Worm (Caenorhabditis elegans) whole organism, L4 larva: ENCODE data around the gene C44B9.3.

Source experiments
- ZK546.5 ChIP-seq, 2 experiments: sonication (generic microtip); optimal IDR thresholded peaks; 2 replicates each; lab custom pipeline; 2017; ENCODE audit warnings: missing biosample characterization in 2 of 2, missing genetic modification characterization in 2 of 2
- aha-1 ChIP-seq: fragments of 150-350 bp; peaks from one replicate; lab custom pipeline; 2014; ENCODE audit warnings: missing biosample characterization, missing genetic modification characterization
- ama-1 ChIP-seq: fragments of 150-350 bp; optimal IDR thresholded peaks from 2 replicates; lab custom pipeline; 2014; ENCODE audit warnings: inconsistent platforms, mixed read lengths
- cey-2 ChIP-seq: sonication (generic microtip); optimal IDR thresholded peaks from 3 replicates; lab custom pipeline; 2017; ENCODE audit warnings: missing genetic modification characterization, mild to moderate bottlenecking, missing compliant biosample characterization, antibody characterized with exemption, borderline replicate concordance; ENCODE audit not compliant: insufficient read depth
- dmd-8 ChIP-seq: fragments of 200-800 bp; sonication (Bioruptor generic); IDR thresholded peaks from 2 replicates; pipeline ENCODE4 v1.3.6; 2022; ENCODE audit warnings: missing genetic modification characterization, missing compliant biosample characterization
- gei-8 ChIP-seq: fragments of 200-800 bp; sonication (Bioruptor generic); optimal IDR thresholded peaks from 2 replicates; lab custom pipeline; 2018; ENCODE audit warnings: mild to moderate bottlenecking, missing genetic modification characterization, missing compliant biosample characterization
- lin-1 ChIP-seq: fragments of 200-800 bp; sonication (Bioruptor generic); IDR thresholded peaks from 2 replicates; pipeline ENCODE4 v1.3.6; 2022; ENCODE audit warnings: missing genetic modification reagents, missing genetic modification characterization, missing compliant biosample characterization
- lin-13 ChIP-seq: fragments of 150-350 bp; optimal IDR thresholded peaks from 2 replicates; lab custom pipeline; 2014; ENCODE audit warnings: missing biosample characterization, missing genetic modification reagents, missing genetic modification characterization
- mxl-3 ChIP-seq: fragments of 200-800 bp; sonication (Bioruptor generic); optimal IDR thresholded peaks from 2 replicates; lab custom pipeline; 2018; ENCODE audit warnings: mild to moderate bottlenecking, missing genetic modification characterization, missing compliant biosample characterization
- nhr-10 ChIP-seq: fragments of 150-350 bp; optimal IDR thresholded peaks from 2 replicates; lab custom pipeline; 2014; ENCODE audit warnings: missing biosample characterization, missing genetic modification characterization
- nhr-102 ChIP-seq: sonication (generic microtip); optimal IDR thresholded peaks from 2 replicates; lab custom pipeline; 2016; ENCODE audit warnings: mild to moderate bottlenecking, missing genetic modification characterization, moderate library complexity, missing compliant biosample characterization
- nhr-11 ChIP-seq: fragments of 150-350 bp; optimal IDR thresholded peaks from 2 replicates; lab custom pipeline; 2014; ENCODE audit warnings: missing biosample characterization, missing genetic modification characterization
- nhr-111 ChIP-seq: fragments of 200-800 bp; sonication (Bioruptor generic); optimal IDR thresholded peaks from 2 replicates; lab custom pipeline; 2018; ENCODE audit warnings: mild to moderate bottlenecking, missing genetic modification characterization, missing compliant biosample characterization
- nhr-48 ChIP-seq: sonication (generic microtip); optimal IDR thresholded peaks from 2 replicates; lab custom pipeline; 2016; ENCODE audit warnings: mild to moderate bottlenecking, missing genetic modification characterization, missing compliant biosample characterization
- snpc-4 ChIP-seq: fragments of 150-350 bp; optimal IDR thresholded peaks from 2 replicates; lab custom pipeline; 2014; ENCODE audit warnings: missing biosample characterization, missing genetic modification characterization
- ztf-7 ChIP-seq: fragments of 150-350 bp; optimal IDR thresholded peaks from 2 replicates; lab custom pipeline; 2014; ENCODE audit warnings: missing biosample characterization, missing genetic modification characterization

Gene C44B9.3

DNA sequence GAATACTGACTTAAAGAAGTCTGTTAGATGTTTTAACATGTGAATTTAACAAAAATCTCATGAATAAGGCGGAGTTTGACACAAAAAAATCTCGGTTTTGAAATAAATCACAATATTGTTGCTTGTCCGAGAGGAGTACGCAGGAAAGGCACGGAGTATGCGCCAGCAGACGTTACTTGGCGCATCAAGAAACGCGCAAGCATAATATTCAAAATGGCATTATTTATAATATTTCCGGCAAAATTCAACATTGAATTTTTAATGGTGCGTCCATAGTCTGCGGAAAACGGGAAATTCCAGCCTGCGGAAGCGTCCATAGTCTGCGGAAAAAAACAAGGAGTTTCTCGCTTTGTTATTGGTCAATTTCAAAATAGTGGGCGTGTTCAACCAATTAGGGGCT is 35.1 kb downstream of the C44B9.3 start, which contains the start of gene pde-12 (continued):
- no peak for TF ChIP-seq cey-2 (tag; lab: Kevin White, UChicago)
- TF ChIP-seq dmd-8 (GFP tag; lab: Robert Waterston, UW) = no peak

DNA sequence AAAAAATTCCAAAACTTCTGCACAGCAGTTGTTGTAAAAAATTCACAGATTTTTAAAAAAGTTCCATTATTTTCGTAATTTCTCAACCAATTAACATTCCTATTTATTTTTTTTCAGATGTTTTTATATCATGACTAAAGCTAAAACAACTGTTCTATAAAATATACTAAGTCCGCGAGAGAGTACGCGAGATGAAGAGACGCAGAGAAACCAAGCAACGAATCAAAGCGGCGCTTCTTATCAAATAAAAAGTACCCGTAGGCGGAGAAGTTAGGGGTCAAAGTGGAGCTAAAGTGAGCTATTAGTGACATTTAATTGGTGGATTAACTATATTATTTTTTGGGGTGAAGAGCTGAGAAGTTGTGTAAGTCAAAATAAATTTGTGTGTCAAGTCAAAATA is 47.3 kb downstream of the C44B9.3 start, which contains the start of gene sbsp-1:
Gene sbsp-1 (plus strand): TSS at position 301 of the 400 bp plus-strand sequence.
- TF ChIP-seq lin-1 (GFP tag; lab: Robert Waterston, UW) (no peak), mxl-3 (GFP tag; lab: Kevin White, UChicago) (no peak), gei-8 (no peak), ztf-7 (tag; lab: Kevin White, UChicago) (no peak), ZK546.5 (tag; optimal IDR thresholded peaks at IDR 0.05; lab: Kevin White, UChicago) (no peak), nhr-11 (tag; lab: Kevin White, UChicago) (no peak), nhr-102 (tag; lab: Kevin White, UChicago) (no peak), ama-1 (lab: Kevin White, UChicago) (no peak), nhr-48 (tag; lab: Kevin White, UChicago) (no peak), snpc-4 (tag; lab: Kevin White, UChicago) (no peak), lin-13 (GFP tag; lab: Kevin White, UChicago) (no peak)

DNA sequence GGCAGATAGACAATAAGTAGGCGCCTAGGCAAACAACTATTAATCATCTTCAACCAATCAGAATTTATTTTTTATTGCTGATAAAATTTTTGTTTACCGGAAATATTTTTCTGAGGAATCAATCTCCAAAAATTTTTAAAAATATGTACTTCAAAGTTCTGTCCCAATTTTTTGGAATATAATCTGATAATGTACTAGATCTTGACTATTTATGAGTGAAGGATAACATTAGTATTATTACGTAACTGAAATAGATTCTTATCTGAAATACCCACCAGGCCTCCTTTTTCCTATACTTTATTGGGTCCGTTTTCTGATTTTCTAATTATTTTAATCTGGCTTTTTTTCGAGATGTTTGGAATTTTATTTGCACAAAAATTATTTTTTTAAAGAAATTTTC is 48.5 kb downstream of the C44B9.3 start:
- TF ChIP-seq nhr-111 (no peak), aha-1 (peak; percentile 58), nhr-10 (no peak)
